Worm (Caenorhabditis elegans): ENCODE data around the gene sta-1.
A peak's percentile ranks its signal among the peaks of the same experiment; 100 is the strongest.

Gene sta-1

ce11 chrIV:16656232-16656631 is 7.9 kb upstream of the sta-1 start, which contains the start of gene tsr-2 (continued):
- TF ChIP-seq B0261.1 (tag; optimal IDR thresholded peaks at IDR 0.05) (peak; percentile 17), efl-1 (GFP tag; optimal IDR thresholded peaks at IDR 0.05) (peak; percentile 78), ceh-91 (GFP tag; IDR thresholded peaks at IDR 0.05) (peak; percentile 80), tbx-9 (tag; optimal IDR thresholded peaks at IDR 0.05; ENCODE audit: borderline replicate concordance) (no peak), mcd-1 (GFP tag; IDR thresholded peaks at IDR 0.05) (peak; percentile 84), bed-1 (GFP tag; IDR thresholded peaks at IDR 0.05) (no peak), madf-6 (GFP tag; IDR thresholded peaks at IDR 0.05) (peak; percentile 75), him-1 (tag; optimal IDR thresholded peaks at IDR 0.05) (no peak), athp-1 (tag; optimal IDR thresholded peaks at IDR 0.05) (peak; percentile 42), tbp1 (GFP tag; optimal IDR thresholded peaks at IDR 0.05) (peak; percentile 76), Y95B8A.8 (GFP tag; IDR thresholded peaks at IDR 0.05) (peak; percentile 73), T26A5.8 (tag; optimal IDR thresholded peaks at IDR 0.05) (no peak), pbrm-1 (GFP tag; IDR thresholded peaks at IDR 0.05) (peak; percentile 89), madf-10 (tag; optimal IDR thresholded peaks at IDR 0.05) (peak; percentile 57), lag-1 (GFP tag; IDR thresholded peaks at IDR 0.05) (0 out of 2 replicates have a peak, but pooled peaks have one; percentile 47), cebp-1 (GFP tag; IDR thresholded peaks at IDR 0.05) (0 out of 2 replicates have a peak, but pooled peaks have one; percentile 32), cebp-1 (tag; optimal IDR thresholded peaks at IDR 0.05) (peak; percentile 95), Y67H2A.10 (GFP tag; conservative IDR thresholded peaks at IDR 0.05) (0 out of 2 replicates have a peak, but pooled peaks have one; percentile 48), F23B12.7 (tag; optimal IDR thresholded peaks at IDR 0.05; ENCODE audit: insufficient read depth) (peak; percentile 88), Y79H2A.3 (GFP tag; conservative IDR thresholded peaks at IDR 0.05) (no peak), ceh-100 (GFP tag; IDR thresholded peaks at IDR 0.05) (peak; percentile 30; the same call in 1 of the 2 replicates), K12H6.12 (tag; optimal IDR thresholded peaks at IDR 0.05) (peak; percentile 81), K11D2.4 (GFP tag; IDR thresholded peaks at IDR 0.05) (peak; percentile 78), sptf-2 (GFP tag; optimal IDR thresholded peaks at IDR 0.05) (no peak), D2030.7 (GFP tag; IDR thresholded peaks at IDR 0.05) (peak; percentile 90), ztf-18 (tag; optimal IDR thresholded peaks at IDR 0.05) (peak; percentile 13), F37B4.10 (GFP tag; IDR thresholded peaks at IDR 0.05) (no peak), zfh-2 (GFP tag; conservative IDR thresholded peaks at IDR 0.05) (peak; percentile 78), snpc-1.1 (tag; optimal IDR thresholded peaks at IDR 0.05; ENCODE audit: insufficient read depth) (peak; percentile 61), ztf-25 (GFP tag; IDR thresholded peaks at IDR 0.05) (no peak), ztf-26 (tag; optimal IDR thresholded peaks at IDR 0.05) (peak; percentile 80), rcor-1 (GFP tag; IDR thresholded peaks at IDR 0.05) (peak; percentile 77), let-526 (GFP tag; IDR thresholded peaks at IDR 0.05) (peak; percentile 59; the same call in 1 of the 2 replicates), lin-54 (GFP tag; optimal IDR thresholded peaks at IDR 0.05) (peak; percentile 84), nhr-80 (tag; optimal IDR thresholded peaks at IDR 0.05) (peak; percentile 33), let-607 (tag; optimal IDR thresholded peaks at IDR 0.05) (peak in 1 of 2 experiments; percentile 63), snpc-4 (GFP tag; optimal IDR thresholded peaks at IDR 0.05) (peak; percentile 84), snpc-4 (tag; optimal IDR thresholded peaks at IDR 0.05) (peak; percentile 50 to 96 (median 94)), madf-3 (GFP tag; IDR thresholded peaks at IDR 0.05) (peak; percentile 100), aptf-2 (GFP tag; conservative IDR thresholded peaks at IDR 0.05) (peak; percentile 89), unc-130 (GFP tag; optimal IDR thresholded peaks at IDR 0.05) (peak; percentile 5), snpc-3.4 (tag; optimal IDR thresholded peaks at IDR 0.05) (peak; percentile 78), attf-6 (GFP tag; IDR thresholded peaks at IDR 0.05) (peak; percentile 94), nfyb-1 (GFP tag; IDR thresholded peaks at IDR 0.05) (peak; percentile 94), hrde-1 (tag; optimal IDR thresholded peaks at IDR 0.05; ENCODE audit: borderline replicate concordance) (no peak), dox-1 (GFP tag; IDR thresholded peaks at IDR 0.05) (peak; percentile 95), dpl-1 (GFP tag; optimal IDR thresholded peaks at IDR 0.05) (peak; percentile 70), lir-1 (GFP tag; conservative IDR thresholded peaks at IDR 0.05) (peak; percentile 78)

Data from whole organism, young adult.